Fruit fly (Drosophila melanogaster) whole organism, embryonic: ENCODE results near the gene CG7766.

ENCODE experiments used
- BEAF-32 ChIP-seq: fragments of 200-800 bp; sonication (Bioruptor generic); optimal IDR thresholded peaks from 3 replicates; lab custom pipeline; 2017; ENCODE audit warnings: missing biosample characterization, missing genetic modification characterization, mild to moderate bottlenecking, moderate library complexity, missing genetic modification reagents
- CG10462 ChIP-seq: fragments of 200-800 bp; sonication (Bioruptor generic); optimal IDR thresholded peaks from 2 replicates; lab custom pipeline; 2016; ENCODE audit warnings: missing biosample characterization, missing genetic modification characterization
- CG10654 ChIP-seq: fragments of 200-800 bp; sonication (Bioruptor generic); optimal IDR thresholded peaks from 2 replicates; lab custom pipeline; 2016; ENCODE audit warnings: missing biosample characterization, missing genetic modification characterization
- CG11560 ChIP-seq: fragments of 200-800 bp; sonication (Bioruptor generic); IDR thresholded peaks from 3 replicates; pipeline ENCODE4 v1.3.6; 2022; ENCODE audit warnings: missing biosample characterization, missing genetic modification characterization
- CG12104 ChIP-seq: fragments of 200-800 bp; sonication (Bioruptor generic); optimal IDR thresholded peaks from 3 replicates; lab custom pipeline; 2016; ENCODE audit warnings: missing biosample characterization, missing genetic modification characterization
- CG12236 ChIP-seq: fragments of 200-800 bp; sonication (Bioruptor generic); optimal IDR thresholded peaks from 2 replicates; lab custom pipeline; 2016; ENCODE audit warnings: missing biosample characterization, missing genetic modification characterization
- CG12659 ChIP-seq: fragments of 200-800 bp; sonication (Bioruptor generic); optimal IDR thresholded peaks from 3 replicates; lab custom pipeline; 2017; ENCODE audit warnings: mild to moderate bottlenecking, missing biosample characterization, missing genetic modification reagents, missing genetic modification characterization
- CG13296 ChIP-seq: fragments of 200-800 bp; sonication (Bioruptor generic); optimal IDR thresholded peaks from 3 replicates; lab custom pipeline; 2018; ENCODE audit warnings: missing biosample characterization, mild to moderate bottlenecking, missing genetic modification characterization
- CG15011 ChIP-seq: fragments of 200-800 bp; sonication (Bioruptor generic); optimal IDR thresholded peaks from 3 replicates; lab custom pipeline; 2018; ENCODE audit warnings: missing biosample characterization, mild to moderate bottlenecking, missing genetic modification characterization
- CG1602 ChIP-seq: fragments of 200-800 bp; sonication (Bioruptor generic); optimal IDR thresholded peaks from 3 replicates; lab custom pipeline; 2016; ENCODE audit warnings: missing biosample characterization, missing genetic modification characterization
- CG16863 ChIP-seq: fragments of 200-800 bp; sonication (Bioruptor generic); optimal IDR thresholded peaks from 3 replicates; lab custom pipeline; 2016; ENCODE audit warnings: missing biosample characterization, missing genetic modification characterization
- CG17361 ChIP-seq: fragments of 200-800 bp; sonication (Bioruptor generic); IDR thresholded peaks from 3 replicates; pipeline ENCODE4 v1.3.6; 2022; ENCODE audit warnings: missing biosample characterization, missing genetic modification characterization
- CG17385 ChIP-seq: fragments of 200-800 bp; sonication (Bioruptor generic); optimal IDR thresholded peaks from 3 replicates; lab custom pipeline; 2018; ENCODE audit warnings: missing biosample characterization, mild to moderate bottlenecking, missing genetic modification characterization
- CG17829 ChIP-seq: fragments of 200-800 bp; optimal IDR thresholded peaks from 2 replicates; lab custom pipeline; 2019; ENCODE audit warnings: missing biosample characterization, mild to moderate bottlenecking, missing genetic modification characterization, moderate library complexity
- CG18011 ChIP-seq: fragments of 200-800 bp; sonication (Bioruptor generic); optimal IDR thresholded peaks from 2 replicates; lab custom pipeline; 2017; ENCODE audit warnings: missing biosample characterization, missing genetic modification characterization, mild to moderate bottlenecking, moderate library complexity, missing genotype
- CG2199 ChIP-seq: fragments of 200-800 bp; sonication (Bioruptor generic); IDR thresholded peaks from 3 replicates; pipeline ENCODE4 v1.3.6; 2022; ENCODE audit warnings: missing biosample characterization, missing genetic modification characterization
- CG30020 ChIP-seq: fragments of 200-800 bp; optimal IDR thresholded peaks from 2 replicates; lab custom pipeline; 2019; ENCODE audit warnings: missing biosample characterization, mild to moderate bottlenecking, missing genetic modification characterization, moderate library complexity
- CG34224 ChIP-seq: fragments of 200-800 bp; sonication (Bioruptor generic); IDR thresholded peaks from 3 replicates; pipeline ENCODE4 v1.3.6; 2022; ENCODE audit warnings: missing biosample characterization, missing genetic modification characterization; ENCODE audit not compliant: partially characterized antibody
- CG3995 ChIP-seq: fragments of 200-800 bp; sonication (Bioruptor generic); optimal IDR thresholded peaks from 3 replicates; lab custom pipeline; 2016; ENCODE audit warnings: missing biosample characterization, missing genetic modification characterization
- CG4360 ChIP-seq: fragments of 200-800 bp; sonication (Bioruptor generic); IDR thresholded peaks from 2 replicates; pipeline ENCODE4 v1.3.6; 2022; ENCODE audit warnings: missing biosample characterization, missing genetic modification characterization
- CG4617 ChIP-seq: fragments of 200-800 bp; sonication (Bioruptor generic); optimal IDR thresholded peaks from 3 replicates; lab custom pipeline; 2016; ENCODE audit warnings: missing biosample characterization, missing genetic modification characterization, borderline replicate concordance
- CG4730 ChIP-seq: fragments of 200-800 bp; sonication (Bioruptor generic); IDR thresholded peaks from 2 replicates; pipeline ENCODE4 v1.3.6; 2022; ENCODE audit warnings: missing biosample characterization, missing genetic modification characterization
- CG6272 ChIP-seq: fragments of 200-800 bp; sonication (Bioruptor generic); IDR thresholded peaks from 2 replicates; pipeline ENCODE4 v1.3.6; 2022; ENCODE audit warnings: missing biosample characterization, missing genetic modification characterization
- CG6683 ChIP-seq: fragments of 200-800 bp; sonication (Bioruptor generic); optimal IDR thresholded peaks from 2 replicates; lab custom pipeline; 2017; ENCODE audit warnings: missing biosample characterization, mild to moderate bottlenecking, missing genetic modification characterization, missing genetic modification reagents
- CG8290 ChIP-seq, 3 experiments: fragments of 200-800 bp; sonication (Bioruptor generic); optimal IDR thresholded peaks; 2 replicates each; lab custom pipeline; 2016 to 2019; ENCODE audit warnings: missing biosample characterization in 3 of 3, missing genetic modification characterization in 3 of 3, mild to moderate bottlenecking in 2 of 3, moderate library complexity in 1 of 3
- Chrac-16 ChIP-seq: fragments of 200-800 bp; sonication (Bioruptor generic); optimal IDR thresholded peaks from 3 replicates; lab custom pipeline; 2016; ENCODE audit warnings: missing biosample characterization, missing genetic modification characterization
- ERR ChIP-seq: fragments of 200-800 bp; sonication (Bioruptor generic); optimal IDR thresholded peaks from 2 replicates; lab custom pipeline; 2016; ENCODE audit warnings: missing biosample characterization, missing genetic modification characterization
- Ets97D ChIP-seq: fragments of 200-800 bp; sonication (Bioruptor generic); optimal IDR thresholded peaks from 3 replicates; lab custom pipeline; 2016; ENCODE audit warnings: missing biosample characterization, missing genetic modification characterization
- HmgZ ChIP-seq: fragments of 200-800 bp; sonication (Bioruptor generic); optimal IDR thresholded peaks from 2 replicates; lab custom pipeline; 2018; ENCODE audit warnings: missing biosample characterization, mild to moderate bottlenecking, missing genetic modification characterization
- Hmr ChIP-seq: fragments of 200-800 bp; sonication (Bioruptor generic); optimal IDR thresholded peaks from 3 replicates; lab custom pipeline; 2017; ENCODE audit warnings: mild to moderate bottlenecking, missing biosample characterization, missing genetic modification reagents, missing genetic modification characterization
- MTF-1 ChIP-seq: fragments of 200-800 bp; sonication (Bioruptor generic); optimal IDR thresholded peaks from 2 replicates; lab custom pipeline; 2018; ENCODE audit warnings: missing biosample characterization, mild to moderate bottlenecking, missing genetic modification characterization, borderline replicate concordance
- Nf-YA ChIP-seq: fragments of 200-800 bp; sonication (Bioruptor generic); IDR thresholded peaks from 2 replicates; pipeline ENCODE4 v1.3.6; 2022; ENCODE audit warnings: missing biosample characterization, missing genetic modification characterization
- Side ChIP-seq: fragments of 200-800 bp; sonication (Bioruptor generic); optimal IDR thresholded peaks from 2 replicates; lab custom pipeline; 2016; ENCODE audit warnings: missing biosample characterization, missing genetic modification characterization
- Sox100B ChIP-seq: fragments of 200-800 bp; sonication (Bioruptor generic); optimal IDR thresholded peaks from 3 replicates; lab custom pipeline; 2018; ENCODE audit warnings: missing biosample characterization, mild to moderate bottlenecking, missing genetic modification characterization
- YL-1 ChIP-seq: fragments of 200-800 bp; sonication (Bioruptor generic); optimal IDR thresholded peaks from 3 replicates; lab custom pipeline; 2017; ENCODE audit warnings: missing biosample characterization, mild to moderate bottlenecking, missing genetic modification characterization
- az2 ChIP-seq: fragments of 200-800 bp; sonication (Bioruptor generic); optimal IDR thresholded peaks from 3 replicates; lab custom pipeline; 2016; ENCODE audit warnings: missing biosample characterization, missing genetic modification characterization
- crp ChIP-seq, 2 experiments: fragments of 200-800 bp; sonication (Bioruptor generic); optimal IDR thresholded peaks; 2 replicates in 1 of 2; 3 replicates in 1 of 2; lab custom pipeline; 2017; ENCODE audit warnings: missing biosample characterization in 2 of 2, missing genetic modification characterization in 2 of 2, mild to moderate bottlenecking in 1 of 2, moderate library complexity in 1 of 2
- disco-r ChIP-seq: fragments of 200-800 bp; sonication (Bioruptor generic); optimal IDR thresholded peaks from 2 replicates; lab custom pipeline; 2016; ENCODE audit warnings: missing biosample characterization, missing genetic modification characterization
- fd64A ChIP-seq: fragments of 200-800 bp; sonication (Bioruptor generic); optimal IDR thresholded peaks from 3 replicates; lab custom pipeline; 2018; ENCODE audit warnings: missing biosample characterization, mild to moderate bottlenecking, missing genetic modification characterization
- fru ChIP-seq: fragments of >200 bp; optimal IDR thresholded peaks from 2 replicates; lab custom pipeline; 2017
- fu2 ChIP-seq: fragments of 200-800 bp; sonication (Bioruptor generic); optimal IDR thresholded peaks from 2 replicates; lab custom pipeline; 2016; ENCODE audit warnings: missing biosample characterization, missing genetic modification characterization
- gro ChIP-seq: fragments of 200-800 bp; sonication (Bioruptor generic); optimal IDR thresholded peaks from 2 replicates; lab custom pipeline; 2016; ENCODE audit warnings: missing biosample characterization, missing genetic modification characterization
- insv ChIP-seq, 2 experiments: fragments of 200-800 bp; sonication (Bioruptor generic); optimal IDR thresholded peaks; 3 replicates each; lab custom pipeline; 2016 to 2018; ENCODE audit warnings: missing biosample characterization in 2 of 2, missing genetic modification characterization in 2 of 2
- phol ChIP-seq: fragments of 200-800 bp; sonication (Bioruptor generic); optimal IDR thresholded peaks from 3 replicates; lab custom pipeline; 2018; ENCODE audit warnings: missing biosample characterization, mild to moderate bottlenecking, missing genetic modification characterization, moderate library complexity
- pita ChIP-seq: fragments of 200-800 bp; sonication (Bioruptor generic); optimal IDR thresholded peaks from 2 replicates; lab custom pipeline; 2017; ENCODE audit warnings: missing biosample characterization, mild to moderate bottlenecking, missing genetic modification characterization
- rib ChIP-seq: fragments of 200-800 bp; sonication (Bioruptor generic); IDR thresholded peaks from 2 replicates; pipeline ENCODE4 v1.3.6; 2022; ENCODE audit warnings: missing biosample characterization, missing genetic modification characterization
- sna ChIP-seq: fragments of 200-800 bp; sonication (Bioruptor generic); IDR thresholded peaks from 2 replicates; pipeline ENCODE4 v1.3.6; 2022; ENCODE audit warnings: missing biosample characterization, missing genetic modification characterization; ENCODE audit not compliant: partially characterized antibody
- tio ChIP-seq: fragments of 200-800 bp; sonication (Bioruptor generic); optimal IDR thresholded peaks from 2 replicates; lab custom pipeline; 2017; ENCODE audit warnings: missing biosample characterization, missing genetic modification characterization, inconsistent platforms
- vnd ChIP-seq: fragments of 200-800 bp; sonication (Bioruptor generic); IDR thresholded peaks from 3 replicates; pipeline ENCODE4 v1.3.6; 2022; ENCODE audit warnings: missing biosample characterization, missing genetic modification characterization; ENCODE audit not compliant: partially characterized antibody
- z ChIP-seq: fragments of 200-800 bp; sonication (Bioruptor generic); IDR thresholded peaks from 3 replicates; pipeline ENCODE4 v1.3.6; 2022; ENCODE audit warnings: missing biosample characterization, missing genetic modification characterization
- zen ChIP-seq: fragments of 200-800 bp; sonication (Bioruptor generic); optimal IDR thresholded peaks from 3 replicates; lab custom pipeline; 2018; ENCODE audit warnings: missing biosample characterization, mild to moderate bottlenecking, missing genetic modification characterization, moderate library complexity

The CG7766 gene

dm6 chrX:9148989-9149522 lies 45.5 kb upstream of the CG7766 start, which contains the start of the genes fh and Bap111 (continued):
- TF ChIP-seq CG34224 (GFP tag; lab: Robert Waterston, UW) (no peak), rib (GFP tag; lab: Robert Waterston, UW) (no peak), CG15011 (GFP tag; lab: Kevin White, UChicago) (no peak), CG10654 (GFP tag; lab: Kevin White, UChicago) (no peak), insv (GFP tag; optimal IDR thresholded peaks at IDR 0.05; lab: Kevin White, UChicago) (no peak), Side (no peak), BEAF-32 (GFP tag; lab: Kevin White, UChicago) (peak; percentile 42), gro (GFP tag; lab: Kevin White, UChicago) (no peak), disco-r (GFP tag; lab: Kevin White, UChicago) (no peak), HmgZ (tag; lab: Kevin White, UChicago) (peak; percentile 18), CG6683 (GFP tag; lab: Kevin White, UChicago) (no peak), Nf-YA (no peak), CG17361 (GFP tag; lab: Robert Waterston, UW) (no peak), CG30020 (tag; lab: Kevin White, UChicago) (peak; percentile 35), CG10462 (GFP tag; lab: Kevin White, UChicago) (no peak), CG4617 (GFP tag; lab: Kevin White, UChicago) (peak; percentile 22), zen (tag; lab: Kevin White, UChicago) (no peak), Hmr (GFP tag; lab: Kevin White, UChicago) (no peak), CG3995 (GFP tag; lab: Kevin White, UChicago) (no peak), phol (peak; percentile 96), crp (GFP tag; optimal IDR thresholded peaks at IDR 0.05; lab: Kevin White, UChicago) (no peak), tio (GFP tag; lab: Kevin White, UChicago) (no peak), CG12236 (no peak), CG8290 (GFP tag; optimal IDR thresholded peaks at IDR 0.05; lab: Kevin White, UChicago) (no peak), CG8290 (tag; optimal IDR thresholded peaks at IDR 0.05; lab: Kevin White, UChicago) (no peak), CG13296 (no peak), z (no peak), CG4360 (GFP tag; lab: Robert Waterston, UW) (no peak), CG11560 (no peak), Chrac-16 (no peak), fru (lab: Kevin White, UChicago) (no peak), fu2 (GFP tag; lab: Kevin White, UChicago) (no peak), sna (GFP tag; lab: Robert Waterston, UW) (no peak), YL-1 (peak; percentile 72), CG6272 (GFP tag; lab: Robert Waterston, UW) (no peak), CG18011 (GFP tag; lab: Kevin White, UChicago) (no peak), CG12659 (peak; percentile 64), fd64A (GFP tag; lab: Kevin White, UChicago) (no peak), CG2199 (no peak), CG16863 (GFP tag; lab: Kevin White, UChicago) (no peak), ERR (no peak), CG17385 (GFP tag; lab: Kevin White, UChicago) (no peak), Ets97D (GFP tag; lab: Kevin White, UChicago) (peak; percentile 36), az2 (no peak), CG12104 (GFP tag; lab: Kevin White, UChicago) (no peak), Sox100B (GFP tag; lab: Kevin White, UChicago) (no peak), pita (no peak), vnd (GFP tag; lab: Robert Waterston, UW) (no peak), CG17829 (tag; lab: Kevin White, UChicago) (peak; percentile 19), CG4730 (GFP tag; lab: Robert Waterston, UW) (no peak), CG1602 (GFP tag; lab: Kevin White, UChicago) (no peak), MTF-1 (no peak)
